Worm (Caenorhabditis elegans) whole organism, L4/young adult: ENCODE measurements around the gene swt-1.

Experiments
- W03F9.2 ChIP-seq: fragments of 150-350 bp; optimal IDR thresholded peaks from 2 replicates; lab custom pipeline; 2014; ENCODE audit warnings: missing biosample characterization, missing genetic modification characterization
- dao-5 ChIP-seq: sonication (generic microtip); optimal IDR thresholded peaks from 2 replicates; lab custom pipeline; 2016; ENCODE audit warnings: missing genotype, missing genetic modification characterization, moderate library complexity, missing compliant biosample characterization
- him-1 ChIP-seq: sonication (generic microtip); optimal IDR thresholded peaks from 2 replicates; lab custom pipeline; 2016; ENCODE audit warnings: missing genotype, missing genetic modification reagents, missing genetic modification characterization, missing compliant biosample characterization

ce11 chrIV:339508-339907 lies 32.2 kb downstream of the swt-1 start, which contains the start of gene cdh-8:
- TF ChIP-seq W03F9.2 (no peak), dao-5 (no peak), him-1 (tag; lab: Kevin White, UChicago) (no peak)
